In genomic region chr3R:8261634-8262033, dm6 we compare ENCODE assay signal across 2 fruit fly cellular contexts.
A peak's percentile ranks its signal among the peaks of the same experiment; 100 is the strongest.
TF ChIP-seq lines count a peak whose summit lies in the region.

No protein-coding gene starts in this region.

TF ChIP-seq in whole organism, adult, 20 proteins besides CTCF, POLR2A, EP300 and RAD21:
- TF ChIP-seq CG33017 (tag; optimal IDR thresholded peaks at IDR 0.05; lab: Kevin White, UChicago) = peak; percentile 4
- TF ChIP-seq kay (GFP tag; lab: Kevin White, UChicago; ENCODE audit: borderline replicate concordance) = peak; percentile 92
- peak; percentile 8 for TF ChIP-seq ovo (GFP tag; optimal IDR thresholded peaks at IDR 0.05; lab: Kevin White, UChicago)
- no peak for TF ChIP-seq Mnt (GFP tag; optimal IDR thresholded peaks at IDR 0.05; lab: Kevin White, UChicago)
- no peak for TF ChIP-seq CG7045 (GFP tag; optimal IDR thresholded peaks at IDR 0.05; lab: Kevin White, UChicago)

TF ChIP-seq in whole organism, wandering third instar larva, 38 proteins besides CTCF, POLR2A, EP300 and RAD21:
- TF ChIP-seq Jra (GFP tag; optimal IDR thresholded peaks at IDR 0.05; lab: Kevin White, UChicago) = no peak
- TF ChIP-seq sage (GFP tag; optimal IDR thresholded peaks at IDR 0.05; lab: Kevin White, UChicago) = no peak
- no peak for TF ChIP-seq brk (GFP tag; optimal IDR thresholded peaks at IDR 0.05; lab: Kevin White, UChicago)
- TF ChIP-seq Dif (GFP tag; optimal IDR thresholded peaks at IDR 0.05; lab: Kevin White, UChicago; ENCODE audit: partially characterized antibody) = no peak
- no peak for TF ChIP-seq woc (GFP tag; optimal IDR thresholded peaks at IDR 0.05; lab: Kevin White, UChicago)
- no peak for TF ChIP-seq Myc (optimal IDR thresholded peaks at IDR 0.05; lab: Kevin White, UChicago)
- no peak for TF ChIP-seq dl (GFP tag; optimal IDR thresholded peaks at IDR 0.05; lab: Kevin White, UChicago; ENCODE audit: insufficient read depth in 1 of 2, partially characterized antibody in 2 of 2)
- TF ChIP-seq ey (GFP tag; optimal IDR thresholded peaks at IDR 0.05; lab: Kevin White, UChicago) = no peak
- peak; percentile 17 for TF ChIP-seq Vsx2 (GFP tag; optimal IDR thresholded peaks at IDR 0.05; lab: Kevin White, UChicago; ENCODE audit: partially characterized antibody)
TF ChIP-seq in whole organism, wandering third instar larva: peak in this region for 1.
